Fruit fly (Drosophila melanogaster): ENCODE measurements around the gene CG2901.
A peak's percentile ranks its signal among the peaks of the same experiment; 100 is the strongest.
"Not testable (repeated sequence)": the region's sequence is repeated elsewhere in the genome, so short reads cannot be mapped to it uniquely, and the experiment has no call there.

CG2901 gene

dm6 chrX:3827897-3828296, at the start of gene CG2901:
TSS of gene CG2901 (plus strand) at chrX:3828197.
- TF ChIP-seq CG17801 (GFP tag; optimal IDR thresholded peaks at IDR 0.05; ENCODE audit: partially characterized antibody): no peak

dm6 chrX:3778952-3779502, 49.0 kb upstream of the CG2901 start:
- no peak for TF ChIP-seq CG17801 (GFP tag; optimal IDR thresholded peaks at IDR 0.05; ENCODE audit: partially characterized antibody)

dm6 chrX:3779686-3780407, 48.1 kb upstream of the CG2901 start:
- TF ChIP-seq CG17801 (GFP tag; optimal IDR thresholded peaks at IDR 0.05; ENCODE audit: partially characterized antibody): peak; percentile 80

- TF ChIP-seq CG17801 (GFP tag; optimal IDR thresholded peaks at IDR 0.05; ENCODE audit: partially characterized antibody): peak; percentile 66
Observed at dm6 chrX:3780884-3781283, 47.1 kb upstream of the CG2901 start.

dm6 chrX:3788432-3788831, 39.6 kb upstream of the CG2901 start:
- TF ChIP-seq CG17801 (GFP tag; optimal IDR thresholded peaks at IDR 0.05; ENCODE audit: partially characterized antibody): no peak

- TF ChIP-seq CG17801 (GFP tag; optimal IDR thresholded peaks at IDR 0.05; ENCODE audit: partially characterized antibody): no peak
Observed at dm6 chrX:3789284-3789683, 38.7 kb upstream of the CG2901 start.

dm6 chrX:3789769-3790168, 38.2 kb upstream of the CG2901 start, which contains the start of gene HIP-R:
TSS of gene HIP-R (plus strand) at chrX:3789969.
- not testable (repeated sequence) for TF ChIP-seq CG17801 (GFP tag; optimal IDR thresholded peaks at IDR 0.05; ENCODE audit: partially characterized antibody)

- not testable (repeated sequence) for TF ChIP-seq CG17801 (GFP tag; optimal IDR thresholded peaks at IDR 0.05; ENCODE audit: partially characterized antibody)
Observed at dm6 chrX:3792923-3793322, 35.1 kb upstream of the CG2901 start, which contains the start of gene Crg-1. TSS of gene Crg-1 (plus strand) at chrX:3793223.

- not testable (repeated sequence) for TF ChIP-seq CG17801 (GFP tag; optimal IDR thresholded peaks at IDR 0.05; ENCODE audit: partially characterized antibody)
Observed at dm6 chrX:3798919-3799318, 29.1 kb upstream of the CG2901 start, which contains the start of gene HIP. TSS of gene HIP (plus strand) at chrX:3799150.

dm6 chrX:3802016-3802415, 26.0 kb upstream of the CG2901 start, which contains the start of gene fd3F:
TSS of gene fd3F (plus strand) at chrX:3802316.
- TF ChIP-seq CG17801 (GFP tag; optimal IDR thresholded peaks at IDR 0.05; ENCODE audit: partially characterized antibody): not testable (repeated sequence)

dm6 chrX:3808467-3808866, 19.5 kb upstream of the CG2901 start:
- TF ChIP-seq CG17801 (GFP tag; optimal IDR thresholded peaks at IDR 0.05; ENCODE audit: partially characterized antibody): no peak

- TF ChIP-seq CG17801 (GFP tag; optimal IDR thresholded peaks at IDR 0.05; ENCODE audit: partially characterized antibody): no peak
Observed at dm6 chrX:3809085-3809484, 18.9 kb upstream of the CG2901 start.

- TF ChIP-seq CG17801 (GFP tag; optimal IDR thresholded peaks at IDR 0.05; ENCODE audit: partially characterized antibody): no peak
Observed at dm6 chrX:3811340-3811788, 16.6 kb upstream of the CG2901 start, which contains the start of gene ec. TSS of gene ec (plus strand) at chrX:3811698.

dm6 chrX:3815663-3816062, 12.3 kb upstream of the CG2901 start:
- TF ChIP-seq CG17801 (GFP tag; optimal IDR thresholded peaks at IDR 0.05; ENCODE audit: partially characterized antibody): no peak

dm6 chrX:3819470-3819869, 8.5 kb upstream of the CG2901 start:
- no peak for TF ChIP-seq CG17801 (GFP tag; optimal IDR thresholded peaks at IDR 0.05; ENCODE audit: partially characterized antibody)

dm6 chrX:3825069-3825468, 2.9 kb upstream of the CG2901 start:
- TF ChIP-seq CG17801 (GFP tag; optimal IDR thresholded peaks at IDR 0.05; ENCODE audit: partially characterized antibody): no peak
